Fruit fly (Drosophila melanogaster): ENCODE results near the gene CG4935.

The CG4935 gene

dm6 chr2L:16285692-16286359 lies 23.9 kb downstream of the CG4935 start (continued):
- peak; percentile 73 for TF ChIP-seq sd (tag; optimal IDR thresholded peaks at IDR 0.05)
- peak; percentile 79 for TF ChIP-seq CG14710 (tag; optimal IDR thresholded peaks at IDR 0.05)
- TF ChIP-seq CG9932 (GFP tag; IDR thresholded peaks at IDR 0.05) = no peak
- no peak for TF ChIP-seq Dp (GFP tag; optimal IDR thresholded peaks at IDR 0.05)
- peak; percentile 86 for TF ChIP-seq lilli (GFP tag; optimal IDR thresholded peaks at IDR 0.05)
- peak; percentile 84 for TF ChIP-seq zf30C (GFP tag; optimal IDR thresholded peaks at IDR 0.05)
- peak; percentile 90 for TF ChIP-seq HmgZ (tag; optimal IDR thresholded peaks at IDR 0.05)
- TF ChIP-seq CG15696 (tag; optimal IDR thresholded peaks at IDR 0.05) = peak; percentile 80
- TF ChIP-seq ranshi (GFP tag; IDR thresholded peaks at IDR 0.05) = no peak
- peak; percentile 93 for TF ChIP-seq CG7786 (GFP tag; optimal IDR thresholded peaks at IDR 0.05)
- TF ChIP-seq eyg (GFP tag; optimal IDR thresholded peaks at IDR 0.05) = peak; percentile 57
- TF ChIP-seq zen (tag; optimal IDR thresholded peaks at IDR 0.05) = peak; percentile 88
- peak; percentile 84 for TF ChIP-seq pfk (GFP tag; optimal IDR thresholded peaks at IDR 0.05)
- TF ChIP-seq gem (tag; optimal IDR thresholded peaks at IDR 0.05) = peak; percentile 95
- TF ChIP-seq run (tag; optimal IDR thresholded peaks at IDR 0.05) = peak; percentile 59
- TF ChIP-seq NC2β (GFP tag; optimal IDR thresholded peaks at IDR 0.05) = peak; percentile 85
- peak; percentile 22 for TF ChIP-seq Hmx (GFP tag; optimal IDR thresholded peaks at IDR 0.05)
- peak; percentile 69 for TF ChIP-seq Sox100B (GFP tag; optimal IDR thresholded peaks at IDR 0.05)
- no peak for TF ChIP-seq bowl (GFP tag; IDR thresholded peaks at IDR 0.05)
- TF ChIP-seq dimm (GFP tag; IDR thresholded peaks at IDR 0.05) = no peak
- peak; percentile 82 for TF ChIP-seq croc (GFP tag; conservative IDR thresholded peaks at IDR 0.05)
- peak; percentile 63 for TF ChIP-seq CG31365 (tag; optimal IDR thresholded peaks at IDR 0.05)
- TF ChIP-seq gcm2 (GFP tag; optimal IDR thresholded peaks at IDR 0.05) = peak; percentile 32
- no peak for TF ChIP-seq twi (tag; optimal IDR thresholded peaks at IDR 0.05)
- peak; percentile 80 for TF ChIP-seq fu2 (GFP tag; optimal IDR thresholded peaks at IDR 0.05)
- TF ChIP-seq ERR (GFP tag; optimal IDR thresholded peaks at IDR 0.05) = peak; percentile 59
- TF ChIP-seq CG11247 (GFP tag; IDR thresholded peaks at IDR 0.05) = no peak
- TF ChIP-seq Aef1 (GFP tag; IDR thresholded peaks at IDR 0.05) = no peak
- peak; percentile 83 for TF ChIP-seq CG7357 (GFP tag; IDR thresholded peaks at IDR 0.05)
- TF ChIP-seq so (GFP tag; IDR thresholded peaks at IDR 0.05) = no peak
- peak; percentile 36 for TF ChIP-seq stwl (tag; optimal IDR thresholded peaks at IDR 0.05)
- TF ChIP-seq CG18619 (GFP tag; optimal IDR thresholded peaks at IDR 0.05) = peak; percentile 80
- TF ChIP-seq Eip74EF (GFP tag; optimal IDR thresholded peaks at IDR 0.05) = peak in 1 of 2 experiments; percentile 77
- TF ChIP-seq dpn (GFP tag; optimal IDR thresholded peaks at IDR 0.05) = peak; percentile 80 to 86
- TF ChIP-seq CG2875 (GFP tag; optimal IDR thresholded peaks at IDR 0.05) = peak; percentile 81
- peak; percentile 71 for TF ChIP-seq CG18011 (GFP tag; optimal IDR thresholded peaks at IDR 0.05)
- TF ChIP-seq CG11093 (GFP tag; IDR thresholded peaks at IDR 0.05) = peak; percentile 80
- no peak for TF ChIP-seq gt (GFP tag; IDR thresholded peaks at IDR 0.05)
- peak; percentile 84 for TF ChIP-seq Chrac-16 (GFP tag; optimal IDR thresholded peaks at IDR 0.05)
- peak; percentile 17 for TF ChIP-seq CG7745 (tag; optimal IDR thresholded peaks at IDR 0.05)
- peak; percentile 57 for TF ChIP-seq CG13296 (GFP tag; optimal IDR thresholded peaks at IDR 0.05)
- peak; percentile 80 for TF ChIP-seq CG6254 (GFP tag; optimal IDR thresholded peaks at IDR 0.05)
- TF ChIP-seq Asciz (GFP tag; optimal IDR thresholded peaks at IDR 0.05) = peak; percentile 87
- peak; percentile 87 for TF ChIP-seq CG3281 (GFP tag; optimal IDR thresholded peaks at IDR 0.05)
- TF ChIP-seq CG10147 (GFP tag; optimal IDR thresholded peaks at IDR 0.05) = peak; percentile 85
- TF ChIP-seq CG3995 (GFP tag; optimal IDR thresholded peaks at IDR 0.05) = peak; percentile 23
- no peak for TF ChIP-seq z (GFP tag; IDR thresholded peaks at IDR 0.05)
- peak; percentile 78 for TF ChIP-seq Side (GFP tag; optimal IDR thresholded peaks at IDR 0.05)
- no peak for TF ChIP-seq crol (GFP tag; IDR thresholded peaks at IDR 0.05)
- no peak for TF ChIP-seq Scr (GFP tag; IDR thresholded peaks at IDR 0.05; ENCODE audit: partially characterized antibody)
